Fruit fly (Drosophila melanogaster): ENCODE measurements around the gene ND-ASHI.
A peak's percentile ranks its signal among the peaks of the same experiment; 100 is the strongest.

ND-ASHI gene

DNA sequence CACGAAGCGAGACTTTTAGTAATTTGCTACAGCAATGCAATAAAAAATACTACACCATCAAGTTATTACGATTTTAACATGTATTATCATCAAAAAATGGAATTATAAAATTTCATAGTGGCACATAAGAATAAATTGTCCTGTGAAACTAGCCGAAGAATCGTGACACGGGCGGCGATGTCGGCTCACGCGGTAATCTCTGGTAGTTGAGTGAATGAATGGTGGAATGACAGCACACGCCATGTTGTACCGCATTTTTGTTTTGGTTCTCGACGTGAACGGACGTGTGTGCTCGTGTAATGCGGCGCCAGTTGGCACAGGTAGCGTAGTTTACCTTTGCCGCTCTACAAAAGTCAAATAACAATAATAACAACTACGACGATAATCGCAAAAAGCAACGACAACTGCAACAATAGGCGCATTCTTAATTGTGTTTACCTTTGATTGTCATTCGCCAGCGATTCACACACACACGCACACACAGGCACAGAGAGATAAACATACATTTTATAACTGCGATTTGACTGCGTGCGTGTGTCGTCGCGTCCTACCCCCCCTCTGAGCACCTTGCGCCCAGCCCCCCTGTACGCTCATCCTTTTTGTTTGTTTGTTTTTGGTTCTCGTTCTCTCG lies 20.5 kb upstream of the ND-ASHI start, which contains the start of gene CG14441 (continued):
- TF ChIP-seq dm (GFP tag; optimal IDR thresholded peaks at IDR 0.05) (peak; percentile 64), HmgD (GFP tag; optimal IDR thresholded peaks at IDR 0.05) (peak; percentile 13), HLH54F (GFP tag; optimal IDR thresholded peaks at IDR 0.05) (peak; percentile 11), sob (GFP tag; IDR thresholded peaks at IDR 0.05) (0 out of 2 replicates have a peak, but pooled peaks have one; percentile 34), Oli (tag; optimal IDR thresholded peaks at IDR 0.05) (no peak), Doc3 (GFP tag; IDR thresholded peaks at IDR 0.05; ENCODE audit: partially characterized antibody) (peak; percentile 100), onecut (GFP tag; IDR thresholded peaks at IDR 0.05) (no peak), Spps (tag; optimal IDR thresholded peaks at IDR 0.05) (peak; percentile 22), luna (GFP tag; optimal IDR thresholded peaks at IDR 0.05) (peak; percentile 21), toy (GFP tag; IDR thresholded peaks at IDR 0.05) (0 out of 2 replicates have a peak, but pooled peaks have one; percentile 27), CG12769 (tag; optimal IDR thresholded peaks at IDR 0.05) (peak; percentile 51), CG8089 (GFP tag; optimal IDR thresholded peaks at IDR 0.05) (peak; percentile 26), Bgb (GFP tag; IDR thresholded peaks at IDR 0.05; ENCODE audit: partially characterized antibody) (peak; percentile 95), CG32767 (GFP tag; IDR thresholded peaks at IDR 0.05) (no peak), Abd-B (GFP tag; optimal IDR thresholded peaks at IDR 0.05) (no peak), lola (GFP tag; optimal IDR thresholded peaks at IDR 0.05) (peak in 1 of 3 experiments; percentile 15), D (optimal IDR thresholded peaks at IDR 0.05) (peak; percentile 54), D (GFP tag; optimal IDR thresholded peaks at IDR 0.05) (no peak), CG7556 (GFP tag; optimal IDR thresholded peaks at IDR 0.05) (peak; percentile 43), jigr1 (GFP tag; IDR thresholded peaks at IDR 0.05) (no peak), CG34376 (GFP tag; optimal IDR thresholded peaks at IDR 0.05) (peak; percentile 89), Xbp1 (GFP tag; optimal IDR thresholded peaks at IDR 0.05) (peak; percentile 8), Sox102F (GFP tag; optimal IDR thresholded peaks at IDR 0.05) (no peak), ash1 (GFP tag; optimal IDR thresholded peaks at IDR 0.05) (no peak), CG2116 (GFP tag; optimal IDR thresholded peaks at IDR 0.05) (no peak), bcd (GFP tag; optimal IDR thresholded peaks at IDR 0.05) (peak; percentile 30), CG3065 (GFP tag; optimal IDR thresholded peaks at IDR 0.05) (no peak), CTCF (GFP tag; optimal IDR thresholded peaks at IDR 0.05) (no peak), CG2120 (GFP tag; optimal IDR thresholded peaks at IDR 0.05) (peak; percentile 65), CG2889 (GFP tag; IDR thresholded peaks at IDR 0.05) (no peak), NFAT (GFP tag; IDR thresholded peaks at IDR 0.05) (peak; percentile 19; the same call in 1 of the 2 replicates), CG12299 (tag; optimal IDR thresholded peaks at IDR 0.05) (peak; percentile 67), Lhr (GFP tag; optimal IDR thresholded peaks at IDR 0.05) (no peak), CG11247 (GFP tag; IDR thresholded peaks at IDR 0.05) (no peak), CG15479 (GFP tag; optimal IDR thresholded peaks at IDR 0.05) (peak; percentile 78), CG10431 (GFP tag; optimal IDR thresholded peaks at IDR 0.05) (no peak), CG2199 (GFP tag; IDR thresholded peaks at IDR 0.05) (0 out of 3 replicates have a peak, but pooled peaks have one; percentile 20), insv (GFP tag; optimal IDR thresholded peaks at IDR 0.05) (peak in 1 of 2 experiments; percentile 44), corto (GFP tag; optimal IDR thresholded peaks at IDR 0.05) (peak; percentile 75), CG1529 (GFP tag; optimal IDR thresholded peaks at IDR 0.05) (peak; percentile 20), Dp (GFP tag; optimal IDR thresholded peaks at IDR 0.05) (no peak), CG11456 (GFP tag; IDR thresholded peaks at IDR 0.05) (no peak), CG16815 (GFP tag; optimal IDR thresholded peaks at IDR 0.05) (no peak), ato (GFP tag; IDR thresholded peaks at IDR 0.05; ENCODE audit: partially characterized antibody) (peak; percentile 92), nerfin-2 (GFP tag; IDR thresholded peaks at IDR 0.05; ENCODE audit: partially characterized antibody) (peak; percentile 93), Dip3 (GFP tag; optimal IDR thresholded peaks at IDR 0.05) (no peak), Mrtf (GFP tag; IDR thresholded peaks at IDR 0.05) (no peak), usp (GFP tag; optimal IDR thresholded peaks at IDR 0.05) (no peak), sim (GFP tag; IDR thresholded peaks at IDR 0.05) (no peak), disco-r (GFP tag; optimal IDR thresholded peaks at IDR 0.05) (peak; percentile 52), Elba2 (GFP tag; optimal IDR thresholded peaks at IDR 0.05) (no peak)

Measured in whole organism, embryonic.